Worm (Caenorhabditis elegans) whole organism, L4 larva: ENCODE results near the gene mdt-21.
"Not testable (repeated sequence)": the region's sequence is repeated elsewhere in the genome, so short reads cannot be mapped to it uniquely, and the experiment has no call there.

Source experiments
- D1046.2 ChIP-seq: fragments of 200-800 bp; sonication (Bioruptor generic); IDR thresholded peaks from 2 replicates; pipeline ENCODE4 v1.3.6; 2022; ENCODE audit warnings: missing genetic modification characterization, missing compliant biosample characterization
- F10B5.3 ChIP-seq: sonication (generic microtip); optimal IDR thresholded peaks from 2 replicates; lab custom pipeline; 2016; ENCODE audit warnings: mild to moderate bottlenecking, missing genetic modification characterization, missing compliant biosample characterization
- F37D6.2 ChIP-seq: sonication (generic microtip); optimal IDR thresholded peaks from 2 replicates; lab custom pipeline; 2016; ENCODE audit warnings: mild to moderate bottlenecking, missing genetic modification characterization, missing compliant biosample characterization
- T26A8.4 ChIP-seq: fragments of 200-800 bp; sonication (Bioruptor generic); IDR thresholded peaks from 2 replicates; pipeline ENCODE4 v1.3.6; 2022; ENCODE audit warnings: missing genetic modification characterization, missing compliant biosample characterization
- Y105C5A.15 ChIP-seq: fragments of 200-800 bp; sonication (Bioruptor generic); IDR thresholded peaks from 2 replicates; pipeline ENCODE4 v1.3.6; 2022; ENCODE audit warnings: missing genetic modification characterization, missing compliant biosample characterization
- Y48G9A.11 ChIP-seq: fragments of 200-800 bp; sonication (Bioruptor generic); IDR thresholded peaks from 2 replicates; pipeline ENCODE4 v1.3.6; 2022; ENCODE audit warnings: missing genetic modification reagents, missing genetic modification characterization, missing compliant biosample characterization
- Y5F2A.4 ChIP-seq: fragments of 200-800 bp; sonication (Bioruptor generic); optimal IDR thresholded peaks from 2 replicates; lab custom pipeline; 2018; ENCODE audit warnings: mild to moderate bottlenecking, missing genetic modification characterization, missing compliant biosample characterization
- Y75B8A.6 ChIP-seq: fragments of 200-800 bp; sonication (Bioruptor generic); IDR thresholded peaks from 2 replicates; pipeline ENCODE4 v1.3.6; 2022; ENCODE audit warnings: missing genetic modification reagents, missing genetic modification characterization, missing compliant biosample characterization
- ZK337.2 ChIP-seq: fragments of 200-800 bp; sonication (Bioruptor generic); IDR thresholded peaks from 2 replicates; pipeline ENCODE4 v1.3.6; 2022; ENCODE audit warnings: missing genetic modification reagents, missing genetic modification characterization, missing compliant biosample characterization
- aha-1 ChIP-seq: fragments of 150-350 bp; peaks from one replicate; lab custom pipeline; 2014; ENCODE audit warnings: missing biosample characterization, missing genetic modification characterization
- arid-1 ChIP-seq: fragments of 200-800 bp; sonication (Bioruptor generic); conservative IDR thresholded peaks from 2 replicates; pipeline ENCODE4 v1.3.6; 2022; ENCODE audit warnings: missing genetic modification reagents, missing genetic modification characterization, missing compliant biosample characterization
- ceh-20 ChIP-seq: fragments of 200-800 bp; sonication (Bioruptor generic); IDR thresholded peaks from 2 replicates; pipeline ENCODE4 v1.3.6; 2022; ENCODE audit warnings: missing genetic modification reagents, missing genetic modification characterization, missing compliant biosample characterization
- ceh-44 ChIP-seq: fragments of 200-800 bp; sonication (Bioruptor generic); IDR thresholded peaks from 2 replicates; pipeline ENCODE4 v1.3.6; 2022; ENCODE audit warnings: missing genetic modification reagents, missing genetic modification characterization, missing compliant biosample characterization
- ctbp-1 ChIP-seq: fragments of 200-800 bp; sonication (Bioruptor generic); IDR thresholded peaks from 2 replicates; pipeline ENCODE4 v1.3.6; 2022; ENCODE audit warnings: missing genetic modification reagents, missing genetic modification characterization, missing compliant biosample characterization
- daf-16 ChIP-seq, 3 experiments: sonication (generic microtip); optimal IDR thresholded peaks; 2 replicates each; lab custom pipeline; 2016 to 2017; ENCODE audit warnings: missing genetic modification characterization in 3 of 3, missing genetic modification reagents in 3 of 3, mild to moderate bottlenecking in 2 of 3, missing compliant biosample characterization in 2 of 3, missing biosample characterization in 1 of 3, moderate library complexity in 1 of 3
- dmd-6 ChIP-seq: fragments of 200-800 bp; sonication (Bioruptor generic); IDR thresholded peaks from 2 replicates; pipeline ENCODE4 v1.3.6; 2022; ENCODE audit warnings: missing genetic modification reagents, missing genetic modification characterization, missing compliant biosample characterization
- dmd-9 ChIP-seq: fragments of 200-800 bp; sonication (Bioruptor generic); IDR thresholded peaks from 2 replicates; pipeline ENCODE4 v1.3.6; 2022; ENCODE audit warnings: missing genetic modification reagents, missing genetic modification characterization, missing compliant biosample characterization
- dpl-1 ChIP-seq: fragments of 150-350 bp; optimal IDR thresholded peaks from 2 replicates; lab custom pipeline; 2014; ENCODE audit warnings: missing biosample characterization, missing genetic modification reagents, missing genetic modification characterization
- duxl-1 ChIP-seq: sonication (generic microtip); optimal IDR thresholded peaks from 2 replicates; lab custom pipeline; 2016; ENCODE audit warnings: mild to moderate bottlenecking, missing genetic modification characterization, moderate library complexity, missing compliant biosample characterization; ENCODE audit not compliant: poor library complexity
- gei-8 ChIP-seq: fragments of 200-800 bp; sonication (Bioruptor generic); optimal IDR thresholded peaks from 2 replicates; lab custom pipeline; 2018; ENCODE audit warnings: mild to moderate bottlenecking, missing genetic modification characterization, missing compliant biosample characterization
- hif-1 ChIP-seq, 2 experiments: sonication (generic microtip); optimal IDR thresholded peaks; 2 replicates each; lab custom pipeline; 2016 to 2017; ENCODE audit warnings: missing compliant biosample characterization in 2 of 2, missing genetic modification characterization in 2 of 2, missing genetic modification reagents in 2 of 2, missing genotype in 2 of 2, mild to moderate bottlenecking in 1 of 2
- hlh-11 ChIP-seq: fragments of 200-800 bp; sonication (Bioruptor generic); optimal IDR thresholded peaks from 2 replicates; lab custom pipeline; 2018; ENCODE audit warnings: mild to moderate bottlenecking, missing genetic modification characterization, missing compliant biosample characterization
- hmg-1.1 ChIP-seq: fragments of 200-800 bp; sonication (Bioruptor generic); IDR thresholded peaks from 2 replicates; pipeline ENCODE4 v1.3.6; 2022; ENCODE audit warnings: missing genetic modification reagents, missing genetic modification characterization, missing compliant biosample characterization
- lin-1 ChIP-seq: fragments of 200-800 bp; sonication (Bioruptor generic); IDR thresholded peaks from 2 replicates; pipeline ENCODE4 v1.3.6; 2022; ENCODE audit warnings: missing genetic modification reagents, missing genetic modification characterization, missing compliant biosample characterization
- lin-29 ChIP-seq: fragments of 200-800 bp; sonication (Bioruptor generic); IDR thresholded peaks from 2 replicates; pipeline ENCODE4 v1.3.6; 2022; ENCODE audit warnings: missing genetic modification reagents, missing genetic modification characterization, missing compliant biosample characterization
- lin-38 ChIP-seq: fragments of 200-800 bp; sonication (Bioruptor generic); IDR thresholded peaks from 2 replicates; pipeline ENCODE4 v1.3.6; 2022; ENCODE audit warnings: missing genetic modification reagents, missing genetic modification characterization, missing compliant biosample characterization
- madf-9 ChIP-seq: fragments of 200-800 bp; sonication (Bioruptor generic); conservative IDR thresholded peaks from 2 replicates; pipeline ENCODE4 v1.3.6; 2022; ENCODE audit warnings: missing genetic modification reagents, missing genetic modification characterization, missing compliant biosample characterization
- mdt-29 ChIP-seq: fragments of 200-800 bp; sonication (Bioruptor generic); IDR thresholded peaks from 2 replicates; pipeline ENCODE4 v1.3.6; 2022; ENCODE audit warnings: missing genetic modification reagents, missing genetic modification characterization, missing compliant biosample characterization
- mep-1 ChIP-seq: fragments of 150-350 bp; sonication (generic microtip); optimal IDR thresholded peaks from 3 replicates; lab custom pipeline; 2014; ENCODE audit warnings: missing biosample characterization, missing genetic modification characterization
- mes-2 ChIP-seq: sonication (generic microtip); optimal IDR thresholded peaks from 2 replicates; lab custom pipeline; 2016; ENCODE audit warnings: missing genotype, mild to moderate bottlenecking, missing genetic modification characterization, missing compliant biosample characterization; ENCODE audit not compliant: poor library complexity, severe bottlenecking
- mxl-2 ChIP-seq: fragments of 200-800 bp; sonication (Bioruptor generic); conservative IDR thresholded peaks from 2 replicates; pipeline ENCODE4 v1.3.6; 2022; ENCODE audit warnings: missing genetic modification reagents, missing genetic modification characterization, missing compliant biosample characterization
- nhr-102 ChIP-seq: sonication (generic microtip); optimal IDR thresholded peaks from 2 replicates; lab custom pipeline; 2016; ENCODE audit warnings: mild to moderate bottlenecking, missing genetic modification characterization, moderate library complexity, missing compliant biosample characterization
- nhr-111 ChIP-seq: fragments of 200-800 bp; sonication (Bioruptor generic); optimal IDR thresholded peaks from 2 replicates; lab custom pipeline; 2018; ENCODE audit warnings: mild to moderate bottlenecking, missing genetic modification characterization, missing compliant biosample characterization
- nhr-28 ChIP-seq: fragments of 150-350 bp; optimal IDR thresholded peaks from 2 replicates; lab custom pipeline; 2014; ENCODE audit warnings: missing biosample characterization, missing genetic modification characterization
- nhr-41 ChIP-seq: fragments of 200-800 bp; sonication (Bioruptor generic); IDR thresholded peaks from 2 replicates; pipeline ENCODE4 v1.3.6; 2022; ENCODE audit warnings: missing genetic modification reagents, missing genetic modification characterization, missing compliant biosample characterization
- nhr-48 ChIP-seq: sonication (generic microtip); optimal IDR thresholded peaks from 2 replicates; lab custom pipeline; 2016; ENCODE audit warnings: mild to moderate bottlenecking, missing genetic modification characterization, missing compliant biosample characterization
- pha-4 ChIP-seq, 2 experiments: fragments of 150-350 bp in 1 of 2; fragments of 200-800 bp in 1 of 2; sonication (Bioruptor generic) in 1 of 2; IDR thresholded peaks in 1 of 2; optimal IDR thresholded peaks in 1 of 2; 2 replicates each; pipeline versions ENCODE4 v1.3.6 to Lab custom; 2014 to 2022; ENCODE audit warnings: missing genetic modification characterization in 2 of 2, missing genetic modification reagents in 2 of 2, missing biosample characterization in 1 of 2, missing compliant biosample characterization in 1 of 2
- rbr-2 ChIP-seq: sonication (generic microtip); optimal IDR thresholded peaks from 2 replicates; lab custom pipeline; 2016; ENCODE audit warnings: missing genotype, missing genetic modification characterization, missing compliant biosample characterization
- saeg-2 ChIP-seq: fragments of 200-800 bp; sonication (Bioruptor generic); IDR thresholded peaks from 2 replicates; pipeline ENCODE4 v1.3.6; 2022; ENCODE audit warnings: missing genetic modification reagents, missing genetic modification characterization, missing compliant biosample characterization
- set-16 ChIP-seq: fragments of 200-800 bp; sonication (Bioruptor generic); IDR thresholded peaks from 2 replicates; pipeline ENCODE4 v1.3.6; 2022; ENCODE audit warnings: missing genetic modification reagents, missing genetic modification characterization, missing compliant biosample characterization
- snpc-1.2 ChIP-seq: fragments of 200-800 bp; sonication (Bioruptor generic); IDR thresholded peaks from 2 replicates; pipeline ENCODE4 v1.3.6; 2022; ENCODE audit warnings: missing genetic modification reagents, missing genetic modification characterization, missing compliant biosample characterization
- spr-3 ChIP-seq: fragments of 200-800 bp; sonication (Bioruptor generic); optimal IDR thresholded peaks from 2 replicates; lab custom pipeline; 2018; ENCODE audit warnings: mild to moderate bottlenecking, missing genetic modification characterization, missing compliant biosample characterization
- unc-130 ChIP-seq: sonication (generic microtip); optimal IDR thresholded peaks from 2 replicates; lab custom pipeline; 2016; ENCODE audit warnings: missing genetic modification reagents, missing genetic modification characterization, missing compliant biosample characterization
- zfp-3 ChIP-seq: fragments of 200-800 bp; sonication (Bioruptor generic); conservative IDR thresholded peaks from 2 replicates; pipeline ENCODE4 v1.3.6; 2022; ENCODE audit warnings: missing genetic modification reagents, missing genetic modification characterization, missing compliant biosample characterization
- zip-11 ChIP-seq: fragments of 200-800 bp; sonication (Bioruptor generic); IDR thresholded peaks from 2 replicates; pipeline ENCODE4 v1.3.6; 2022; ENCODE audit warnings: missing genetic modification characterization, missing compliant biosample characterization

The mdt-21 gene

ce11 chrIII:11792295-11793256, 15.2 kb downstream of the mdt-21 start, which contains the start of gene C24H11.2:
TSS of gene C24H11.2 (minus strand) at chrIII:11792345.
- TF ChIP-seq lin-1 (GFP tag; lab: Robert Waterston, UW) (peak; percentile 84), madf-9 (GFP tag; lab: Robert Waterston, UW) (peak; percentile 88), dpl-1 (GFP tag; lab: Kevin White, UChicago) (peak; percentile 23), mdt-29 (0 out of 2 replicates have a peak, but pooled peaks have one; percentile 21), set-16 (GFP tag; lab: Robert Waterston, UW) (peak; percentile 53), ceh-20 (peak; percentile 62; the same call in 1 of the 2 replicates), ceh-44 (peak; percentile 65; the same call in 1 of the 2 replicates), nhr-41 (GFP tag; lab: Robert Waterston, UW) (peak; percentile 80), hif-1 (tag; optimal IDR thresholded peaks at IDR 0.05; lab: Kevin White, UChicago) (peak in 1 of 2 experiments; percentile 34), F37D6.2 (tag; lab: Kevin White, UChicago) (peak; percentile 61), duxl-1 (tag; lab: Kevin White, UChicago) (peak; percentile 86), ZK337.2 (peak; percentile 79), dmd-6 (peak; percentile 65), nhr-28 (peak; percentile 1), arid-1 (peak; percentile 74), Y105C5A.15 (peak; percentile 73), rbr-2 (tag; lab: Kevin White, UChicago) (peak; percentile 68), hlh-11 (tag; lab: Kevin White, UChicago) (peak; percentile 45), unc-130 (GFP tag; lab: Kevin White, UChicago) (peak; percentile 1), aha-1 (peak; percentile 61), F10B5.3 (tag; lab: Kevin White, UChicago) (peak; percentile 44), snpc-1.2 (GFP tag; lab: Robert Waterston, UW) (peak; percentile 79), gei-8 (GFP tag; lab: Kevin White, UChicago) (peak; percentile 30), nhr-111 (peak; percentile 69), pha-4 (GFP tag; IDR thresholded peaks at IDR 0.05; lab: Robert Waterston, UW) (peak; percentile 91), Y48G9A.11 (peak; percentile 47; the same call in 1 of the 2 replicates), nhr-48 (tag; lab: Kevin White, UChicago) (peak; percentile 17), mep-1 (tag; lab: Kevin White, UChicago) (peak; percentile 54), T26A8.4 (GFP tag; lab: Robert Waterston, UW) (peak; percentile 87), dmd-9 (peak; percentile 60), zip-11 (peak; percentile 50; the same call in 1 of the 2 replicates), Y75B8A.6 (peak; percentile 75), mes-2 (tag; lab: Kevin White, UChicago) (peak; percentile 76), zfp-3 (GFP tag; lab: Robert Waterston, UW) (peak; percentile 60; the same call in 1 of the 2 replicates), nhr-102 (tag; lab: Kevin White, UChicago) (peak; percentile 59), lin-38 (GFP tag; lab: Robert Waterston, UW) (peak; percentile 83), hmg-1.1 (GFP tag; lab: Robert Waterston, UW) (peak; percentile 85), saeg-2 (peak; percentile 76; the same call in 1 of the 2 replicates), mxl-2 (GFP tag; lab: Robert Waterston, UW) (peak; percentile 75), lin-29 (GFP tag; lab: Robert Waterston, UW) (peak; percentile 65), ctbp-1 (GFP tag; lab: Robert Waterston, UW) (peak; percentile 80), spr-3 (GFP tag; lab: Kevin White, UChicago) (peak; percentile 56), D1046.2 (GFP tag; lab: Robert Waterston, UW) (peak; percentile 90), Y5F2A.4 (GFP tag; lab: Kevin White, UChicago) (peak; percentile 58), daf-16 (GFP tag; optimal IDR thresholded peaks at IDR 0.05; lab: Kevin White, UChicago) (peak; percentile 59 to 85), daf-16 (tag; optimal IDR thresholded peaks at IDR 0.05; lab: Kevin White, UChicago) (peak; percentile 75)
- not testable (repeated sequence) for TF ChIP-seq pha-4 (tag; optimal IDR thresholded peaks at IDR 0.05; lab: Kevin White, UChicago)
